Worm (Caenorhabditis elegans) whole organism, late embryonic: ENCODE measurements around the gene mpst-2.

Experiments
- ahr-1 ChIP-seq: sonication (generic microtip); optimal IDR thresholded peaks from 2 replicates; lab custom pipeline; 2016; ENCODE audit warnings: missing genetic modification characterization, missing compliant biosample characterization
- ceh-22 ChIP-seq: sonication (generic microtip); optimal IDR thresholded peaks from 2 replicates; lab custom pipeline; 2017; ENCODE audit warnings: missing biosample characterization, missing genetic modification characterization
- ceh-34 ChIP-seq: sonication (generic microtip); optimal IDR thresholded peaks from 2 replicates; lab custom pipeline; 2016; ENCODE audit warnings: mild to moderate bottlenecking, missing genetic modification characterization, missing compliant biosample characterization
- ceh-48 ChIP-seq: sonication (generic microtip); optimal IDR thresholded peaks from 2 replicates; lab custom pipeline; 2016; ENCODE audit warnings: missing genetic modification characterization, inconsistent platforms, missing compliant biosample characterization
- elt-2 ChIP-seq: sonication (generic microtip); optimal IDR thresholded peaks from 2 replicates; lab custom pipeline; 2016; ENCODE audit warnings: missing genetic modification reagents, missing genetic modification characterization, missing compliant biosample characterization
- eyg-1 ChIP-seq: sonication (generic microtip); optimal IDR thresholded peaks from 2 replicates; lab custom pipeline; 2016; ENCODE audit warnings: missing genotype, missing genetic modification characterization, missing compliant biosample characterization
- fkh-10 ChIP-seq: fragments of 150-350 bp; optimal IDR thresholded peaks from 2 replicates; lab custom pipeline; 2014; ENCODE audit warnings: missing biosample characterization, missing genetic modification reagents, missing genetic modification characterization
- fkh-6 ChIP-seq: sonication (generic microtip); optimal IDR thresholded peaks from 2 replicates; lab custom pipeline; 2016; ENCODE audit warnings: missing genetic modification characterization, missing compliant biosample characterization
- lin-11 ChIP-seq: fragments of 200-800 bp; sonication (Bioruptor generic); optimal IDR thresholded peaks from 2 replicates; lab custom pipeline; 2018; ENCODE audit warnings: mild to moderate bottlenecking, missing genetic modification characterization, missing compliant biosample characterization
- nhr-11 ChIP-seq: fragments of 150-350 bp; optimal IDR thresholded peaks from 2 replicates; lab custom pipeline; 2014; ENCODE audit warnings: missing biosample characterization, missing genetic modification characterization
- sdc-2 ChIP-seq: sonication (generic microtip); optimal IDR thresholded peaks from 2 replicates; lab custom pipeline; 2016; ENCODE audit warnings: missing genotype, missing genetic modification characterization, missing compliant biosample characterization
- zip-5 ChIP-seq: sonication (generic microtip); optimal IDR thresholded peaks from 2 replicates; lab custom pipeline; 2016; ENCODE audit warnings: missing genetic modification characterization, missing compliant biosample characterization

- no peak for TF ChIP-seq sdc-2
- TF ChIP-seq ceh-22 (tag; lab: Kevin White, UChicago), result no peak
- TF ChIP-seq elt-2 (tag; lab: Kevin White, UChicago), result no peak
- TF ChIP-seq nhr-11 (tag; lab: Kevin White, UChicago), result no peak
- no peak for TF ChIP-seq eyg-1 (tag; lab: Kevin White, UChicago)
- TF ChIP-seq ceh-34 (tag; lab: Kevin White, UChicago), result no peak
- TF ChIP-seq fkh-10, result no peak
- TF ChIP-seq lin-11 (tag; lab: Kevin White, UChicago), result no peak
- no peak for TF ChIP-seq ahr-1 (tag; lab: Kevin White, UChicago)
- TF ChIP-seq fkh-6 (tag; lab: Kevin White, UChicago), result no peak
- TF ChIP-seq ceh-48 (tag; lab: Kevin White, UChicago), result no peak
- TF ChIP-seq zip-5 (tag; lab: Kevin White, UChicago), result no peak
Observed at ce11 chrV:14915599-14915998, 22.3 kb upstream of the mpst-2 start, which contains the start of gene H12D21.11.
